Fruit fly (Drosophila melanogaster): ENCODE results near the gene CG17786.

- TF ChIP-seq bab1 (GFP tag; optimal IDR thresholded peaks at IDR 0.05): no peak
- TF ChIP-seq CG11617 (GFP tag; optimal IDR thresholded peaks at IDR 0.05): no peak
- no peak for TF ChIP-seq kay (GFP tag; ENCODE audit: borderline replicate concordance)
- no peak for TF ChIP-seq Clk (GFP tag; optimal IDR thresholded peaks at IDR 0.05)
- no peak for TF ChIP-seq tj (GFP tag; optimal IDR thresholded peaks at IDR 0.05)
- TF ChIP-seq Crg-1 (GFP tag; optimal IDR thresholded peaks at IDR 0.05): no peak
- no peak for TF ChIP-seq Hr96 (GFP tag; optimal IDR thresholded peaks at IDR 0.05)
- no peak for TF ChIP-seq CG7101 (tag; optimal IDR thresholded peaks at IDR 0.05)
- TF ChIP-seq CG1620 (GFP tag; optimal IDR thresholded peaks at IDR 0.05): no peak
- TF ChIP-seq pad (GFP tag; optimal IDR thresholded peaks at IDR 0.05): no peak
- TF ChIP-seq cic (GFP tag; optimal IDR thresholded peaks at IDR 0.05): no peak
- peak; percentile 17 for TF ChIP-seq CG33017 (tag; optimal IDR thresholded peaks at IDR 0.05)
Observed at dm6 chr3R:24263588-24264413, 45.3 kb upstream of the CG17786 start.
